Worm (Caenorhabditis elegans) whole organism, late embryonic: Measurements from ENCODE around the gene mthf-1.

Source experiments
- ahr-1 ChIP-seq: sonication (generic microtip); optimal IDR thresholded peaks from 2 replicates; lab custom pipeline; 2016; ENCODE audit warnings: missing genetic modification characterization, missing compliant biosample characterization
- ceh-45 ChIP-seq: fragments of 200-800 bp; sonication (Bioruptor generic); IDR thresholded peaks from 2 replicates; pipeline ENCODE4 v1.3.6; 2022; ENCODE audit warnings: missing genetic modification reagents, missing genetic modification characterization, missing compliant biosample characterization
- elt-4 ChIP-seq: sonication (generic microtip); optimal IDR thresholded peaks from 2 replicates; lab custom pipeline; 2016; ENCODE audit warnings: missing genetic modification characterization, missing compliant biosample characterization
- hlh-6 ChIP-seq: sonication (generic microtip); optimal IDR thresholded peaks from 2 replicates; lab custom pipeline; 2016; ENCODE audit warnings: missing genotype, missing genetic modification characterization, missing compliant biosample characterization
- lin-11 ChIP-seq: fragments of 200-800 bp; sonication (Bioruptor generic); optimal IDR thresholded peaks from 2 replicates; lab custom pipeline; 2018; ENCODE audit warnings: mild to moderate bottlenecking, missing genetic modification characterization, missing compliant biosample characterization
- sox-4 ChIP-seq: sonication (generic microtip); optimal IDR thresholded peaks from 2 replicates; lab custom pipeline; 2017; ENCODE audit warnings: mild to moderate bottlenecking, missing genetic modification characterization, inconsistent platforms, missing compliant biosample characterization
- tbx-7 ChIP-seq: sonication (generic microtip); optimal IDR thresholded peaks from 2 replicates; lab custom pipeline; 2016; ENCODE audit warnings: missing genotype, missing genetic modification characterization, missing compliant biosample characterization
- unc-42 ChIP-seq: sonication (generic microtip); optimal IDR thresholded peaks from 2 replicates; lab custom pipeline; 2016; ENCODE audit warnings: missing genotype, missing genetic modification characterization, missing compliant biosample characterization

- TF ChIP-seq sox-4 (tag; lab: Kevin White, UChicago), result no peak
- no peak for TF ChIP-seq elt-4 (tag; lab: Kevin White, UChicago)
- TF ChIP-seq lin-11 (tag; lab: Kevin White, UChicago), result no peak
- TF ChIP-seq hlh-6 (tag; lab: Kevin White, UChicago), result no peak
- TF ChIP-seq ceh-45 (GFP tag; lab: Robert Waterston, UW), result no peak
- no peak for TF ChIP-seq tbx-7 (tag; lab: Kevin White, UChicago)
- TF ChIP-seq unc-42 (tag; lab: Kevin White, UChicago), result no peak
- no peak for TF ChIP-seq ahr-1
Observed at ce11 chrII:7777320-7777978, at the start of gene mthf-1.
